Worm (Caenorhabditis elegans): Measurements from ENCODE around the gene hog-1.

Gene hog-1

DNA sequence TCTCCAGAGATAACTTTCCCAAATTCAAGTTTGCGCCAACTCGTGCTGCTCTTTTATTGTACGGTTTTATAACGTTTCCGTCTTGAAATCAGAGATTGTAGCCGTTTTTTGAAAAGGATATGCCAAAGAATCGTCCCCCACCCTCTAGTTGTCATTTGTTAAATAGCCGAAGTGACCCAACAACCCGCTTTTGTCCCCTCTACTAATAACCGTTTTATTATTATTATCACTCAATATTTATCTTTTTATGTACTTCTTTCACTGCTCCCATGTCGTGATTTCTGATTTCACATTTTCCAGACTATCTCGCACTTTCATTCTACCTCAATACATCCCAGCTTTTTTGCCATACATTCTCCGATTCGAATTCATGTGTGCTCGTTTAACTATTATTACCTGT lies 27.1 kb downstream of the hog-1 start:
- TF ChIP-seq nhr-21 (tag; optimal IDR thresholded peaks at IDR 0.05) (no peak), ZK546.5 (tag; optimal IDR thresholded peaks at IDR 0.05) (no peak), R02D3.7 (tag; optimal IDR thresholded peaks at IDR 0.05) (no peak)

DNA sequence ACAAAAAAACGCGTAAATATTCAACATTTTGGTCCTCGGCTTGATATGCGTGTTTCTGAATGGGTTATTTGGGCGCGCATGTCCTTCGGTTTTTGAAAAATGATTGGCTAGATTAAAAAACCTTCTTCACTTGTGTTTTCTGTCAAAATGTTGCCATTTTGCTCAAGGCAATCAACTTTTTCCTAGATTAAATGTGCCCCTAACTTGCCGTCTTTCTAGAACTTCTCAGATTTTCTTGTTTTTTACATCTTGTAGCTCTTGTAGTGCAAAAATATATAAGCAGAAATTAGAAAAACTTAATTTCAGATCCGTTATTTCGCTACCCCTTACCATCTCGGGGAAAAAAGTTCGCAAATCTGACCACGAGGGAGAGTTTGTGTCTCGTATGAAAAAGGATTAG lies 32.2 kb downstream of the hog-1 start, which contains the start of gene hbl-1:
TSS of gene hbl-1 (plus strand) at position 301 of the 400 bp plus-strand sequence.
- TF ChIP-seq ztf-11 (tag; optimal IDR thresholded peaks at IDR 0.05) (no peak), sem-4 (tag; optimal IDR thresholded peaks at IDR 0.05) (no peak), nhr-6 (tag; optimal IDR thresholded peaks at IDR 0.05) (no peak), peb-1 (tag; optimal IDR thresholded peaks at IDR 0.05) (no peak), nhr-77 (tag; optimal IDR thresholded peaks at IDR 0.05) (no peak), dmd-4 (tag; optimal IDR thresholded peaks at IDR 0.05) (no peak), ceh-82 (tag; optimal IDR thresholded peaks at IDR 0.05) (no peak), gmeb-1 (tag; optimal IDR thresholded peaks at IDR 0.05) (no peak), elt-1 (tag; optimal IDR thresholded peaks at IDR 0.05) (no peak), ztf-4 (tag; optimal IDR thresholded peaks at IDR 0.05) (no peak), zag-1 (tag; optimal IDR thresholded peaks at IDR 0.05) (no peak), aly-2 (tag; optimal IDR thresholded peaks at IDR 0.05) (no peak)

DNA sequence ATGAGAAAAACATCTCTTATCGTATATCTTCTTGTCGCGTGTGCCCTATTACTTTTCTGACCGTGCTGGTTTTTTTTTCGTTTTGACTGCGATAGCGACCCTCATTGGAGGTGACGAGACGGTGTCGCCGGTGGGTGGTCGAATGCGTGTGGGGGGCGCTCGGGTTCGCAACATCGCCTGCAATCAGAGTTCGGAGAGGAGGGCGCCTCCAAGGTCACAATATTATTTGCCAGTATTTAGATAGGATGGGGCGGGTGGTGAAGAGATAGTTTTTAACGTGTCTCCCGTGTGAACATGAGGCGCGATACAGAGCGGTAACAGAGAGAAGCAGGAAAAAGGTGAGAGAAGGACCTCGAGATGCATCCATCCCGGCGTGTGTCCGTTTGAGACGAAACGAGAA lies 33.2 kb downstream of the hog-1 start:
- TF ChIP-seq ceh-16 (tag; optimal IDR thresholded peaks at IDR 0.05) (peak; percentile 59), sma-9 (GFP tag; optimal IDR thresholded peaks at IDR 0.05) (peak; percentile 20), sma-9 (tag; optimal IDR thresholded peaks at IDR 0.05) (no peak), elt-1 (tag; optimal IDR thresholded peaks at IDR 0.05) (no peak), mdl-1 (tag; optimal IDR thresholded peaks at IDR 0.05) (peak in 1 of 2 experiments; percentile 23), blmp-1 (tag; optimal IDR thresholded peaks at IDR 0.05; ENCODE audit: insufficient read depth) (peak; percentile 21), nhr-25 (tag; optimal IDR thresholded peaks at IDR 0.05) (peak; percentile 50), nhr-129 (tag; optimal IDR thresholded peaks at IDR 0.05) (no peak), nhr-21 (tag; optimal IDR thresholded peaks at IDR 0.05) (peak; percentile 30), elt-3 (tag; optimal IDR thresholded peaks at IDR 0.05) (no peak), sma-3 (GFP tag; optimal IDR thresholded peaks at IDR 0.05) (peak; percentile 44), F13H6.1 (tag; optimal IDR thresholded peaks at IDR 0.05) (peak; percentile 1)

DNA sequence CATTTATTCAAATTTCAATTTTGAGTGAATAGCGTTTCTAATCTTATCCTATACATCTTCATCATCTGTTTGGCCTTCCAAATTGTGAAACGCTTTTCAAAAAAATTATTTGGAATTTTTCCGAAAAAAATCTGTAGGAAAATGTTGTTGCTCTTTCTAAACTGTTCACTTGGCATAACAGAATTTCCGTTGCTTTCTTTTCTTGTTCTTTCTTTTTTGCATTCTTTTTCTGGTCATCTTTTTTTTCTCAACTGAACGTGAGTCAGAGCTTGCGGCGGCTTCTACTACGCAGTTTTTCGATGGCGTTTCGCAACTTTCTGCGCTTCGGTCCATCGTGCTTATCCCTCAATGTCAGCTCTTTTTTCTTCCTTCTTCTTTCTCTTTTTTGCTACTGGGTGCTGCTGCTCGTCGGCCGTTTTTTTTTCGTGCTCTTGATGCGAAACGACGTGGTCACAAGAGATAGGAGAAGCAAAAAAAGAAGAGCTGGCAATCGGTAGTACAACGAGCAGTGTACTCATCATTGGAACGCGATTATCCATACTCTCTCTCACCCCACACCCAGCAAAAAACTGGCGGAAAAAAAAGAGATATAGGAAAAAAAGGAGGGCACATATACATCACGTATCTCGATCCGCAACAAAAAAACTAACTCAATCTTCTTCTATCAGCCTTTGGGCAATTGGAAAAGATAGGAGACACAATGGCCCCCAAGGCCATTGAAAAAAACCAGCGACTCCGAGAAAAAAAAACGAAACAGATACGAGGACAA lies 34.2 kb downstream of the hog-1 start:
- TF ChIP-seq nhr-129 (tag; optimal IDR thresholded peaks at IDR 0.05): peak; percentile 69
- no peak for TF ChIP-seq blmp-1 (tag; optimal IDR thresholded peaks at IDR 0.05; ENCODE audit: insufficient read depth)
- TF ChIP-seq nhr-6 (tag; optimal IDR thresholded peaks at IDR 0.05): peak; percentile 7
- TF ChIP-seq ztf-1 (GFP tag; conservative IDR thresholded peaks at IDR 0.05): no peak
- TF ChIP-seq sem-4 (tag; optimal IDR thresholded peaks at IDR 0.05): no peak
- TF ChIP-seq mbf-1 (tag; optimal IDR thresholded peaks at IDR 0.05): no peak
- peak in 1 of 2 experiments; percentile 35 for TF ChIP-seq lsy-2 (tag; optimal IDR thresholded peaks at IDR 0.05)
- peak; percentile 57 for TF ChIP-seq unc-55 (GFP tag; optimal IDR thresholded peaks at IDR 0.05)
- no peak for TF ChIP-seq nhr-77 (tag; optimal IDR thresholded peaks at IDR 0.05)
- TF ChIP-seq Y55F3AM.14 (GFP tag; optimal IDR thresholded peaks at IDR 0.05): peak; percentile 18
- TF ChIP-seq C34F6.9 (tag; optimal IDR thresholded peaks at IDR 0.05): peak; percentile 42
- TF ChIP-seq egl-27 (tag; optimal IDR thresholded peaks at IDR 0.05): peak; percentile 55
- peak; percentile 81 for TF ChIP-seq F13H6.1 (tag; optimal IDR thresholded peaks at IDR 0.05)
- peak in 1 of 2 experiments; percentile 8 for TF ChIP-seq mdl-1 (tag; optimal IDR thresholded peaks at IDR 0.05)
- peak; percentile 60 for TF ChIP-seq zag-1 (tag; optimal IDR thresholded peaks at IDR 0.05)
- peak; percentile 57 for TF ChIP-seq sma-9 (GFP tag; optimal IDR thresholded peaks at IDR 0.05)
- TF ChIP-seq sma-9 (tag; optimal IDR thresholded peaks at IDR 0.05): no peak
- no peak for TF ChIP-seq mab-5 (tag; optimal IDR thresholded peaks at IDR 0.05)
- no peak for TF ChIP-seq gmeb-1 (tag; optimal IDR thresholded peaks at IDR 0.05)

DNA sequence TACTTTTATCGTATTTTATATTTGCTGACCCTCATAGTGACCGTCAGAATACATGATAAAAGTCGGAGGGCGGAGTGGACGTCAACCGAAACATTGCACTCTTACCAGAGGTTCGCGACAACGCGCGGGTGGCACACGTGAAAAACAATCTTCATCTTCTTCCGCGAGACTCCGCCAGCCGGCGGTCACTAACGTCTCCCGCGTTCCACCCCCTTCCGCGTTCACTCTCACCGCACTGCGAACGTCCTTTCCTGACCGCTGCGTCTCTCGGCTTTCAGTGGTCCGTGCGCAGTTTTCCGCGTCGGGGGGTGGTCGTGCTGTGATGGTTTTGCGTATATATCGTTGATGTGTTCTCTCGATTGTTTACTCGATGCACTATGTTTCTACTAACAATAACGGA lies 35.9 kb downstream of the hog-1 start:
- TF ChIP-seq egl-27 (tag; optimal IDR thresholded peaks at IDR 0.05): no peak
- no peak for TF ChIP-seq zag-1 (tag; optimal IDR thresholded peaks at IDR 0.05)
- TF ChIP-seq nhr-129 (tag; optimal IDR thresholded peaks at IDR 0.05): no peak
- no peak for TF ChIP-seq ZK546.5 (tag; optimal IDR thresholded peaks at IDR 0.05)
- no peak for TF ChIP-seq lin-11 (tag; optimal IDR thresholded peaks at IDR 0.05)
- no peak for TF ChIP-seq alr-1 (tag; optimal IDR thresholded peaks at IDR 0.05)
- TF ChIP-seq F13H6.1 (tag; optimal IDR thresholded peaks at IDR 0.05): peak; percentile 6
- TF ChIP-seq gmeb-1 (tag; optimal IDR thresholded peaks at IDR 0.05): no peak
- TF ChIP-seq blmp-1 (tag; optimal IDR thresholded peaks at IDR 0.05; ENCODE audit: insufficient read depth): no peak
- TF ChIP-seq nhr-21 (tag; optimal IDR thresholded peaks at IDR 0.05): peak; percentile 51
- no peak for TF ChIP-seq aly-2 (tag; optimal IDR thresholded peaks at IDR 0.05)
- TF ChIP-seq lin-39 (tag; optimal IDR thresholded peaks at IDR 0.05): no peak
